Worm (Caenorhabditis elegans) whole organism, young adult: ENCODE results near the gene T24E12.12.

ENCODE experiments used
- B0019.2 ChIP-seq: fragments of 200-800 bp; sonication (Bioruptor generic); conservative IDR thresholded peaks from 2 replicates; pipeline ENCODE4 v1.3.6; 2022; ENCODE audit warnings: missing genetic modification reagents, missing genetic modification characterization, missing compliant biosample characterization
- B0336.3 ChIP-seq: fragments of 200-800 bp; sonication (Bioruptor generic); IDR thresholded peaks from 2 replicates; pipeline ENCODE4 v1.3.6; 2022; ENCODE audit warnings: missing genetic modification characterization, missing compliant biosample characterization
- C06A6.2 ChIP-seq: fragments of 200-800 bp; sonication (Bioruptor generic); conservative IDR thresholded peaks from 2 replicates; pipeline ENCODE4 v1.3.6; 2022; ENCODE audit warnings: missing genetic modification characterization, missing compliant biosample characterization
- C17E4.6 ChIP-seq: fragments of 200-800 bp; sonication (Bioruptor generic); IDR thresholded peaks from 2 replicates; pipeline ENCODE4 v1.3.6; 2022; ENCODE audit warnings: missing genetic modification reagents, missing genetic modification characterization, missing compliant biosample characterization
- D2030.7 ChIP-seq: fragments of 200-800 bp; sonication (Bioruptor generic); IDR thresholded peaks from 2 replicates; pipeline ENCODE4 v1.3.6; 2022; ENCODE audit warnings: missing genetic modification reagents, missing genetic modification characterization, missing compliant biosample characterization
- F33H1.4 ChIP-seq: fragments of 200-800 bp; sonication (Bioruptor generic); IDR thresholded peaks from 2 replicates; pipeline ENCODE4 v1.3.6; 2022; ENCODE audit warnings: missing genetic modification reagents, missing genetic modification characterization, missing compliant biosample characterization
- F37B4.10 ChIP-seq: fragments of 200-800 bp; sonication (Bioruptor generic); IDR thresholded peaks from 2 replicates; pipeline ENCODE4 v1.3.6; 2022; ENCODE audit warnings: missing genetic modification characterization, missing compliant biosample characterization
- F52B5.7 ChIP-seq: sonication (generic microtip); optimal IDR thresholded peaks from 2 replicates; lab custom pipeline; 2016; ENCODE audit warnings: mild to moderate bottlenecking, missing genetic modification characterization, missing compliant biosample characterization
- F57A8.1 ChIP-seq: fragments of 200-800 bp; sonication (Bioruptor generic); optimal IDR thresholded peaks from 2 replicates; lab custom pipeline; 2018; ENCODE audit warnings: mild to moderate bottlenecking, missing genetic modification characterization, moderate library complexity, missing compliant biosample characterization
- K11D2.4 ChIP-seq: fragments of 200-800 bp; sonication (Bioruptor generic); IDR thresholded peaks from 2 replicates; pipeline ENCODE4 v1.3.6; 2022; ENCODE audit warnings: missing genetic modification reagents, missing genetic modification characterization, missing compliant biosample characterization
- Y56A3A.18 ChIP-seq: fragments of 200-800 bp; sonication (Bioruptor generic); IDR thresholded peaks from 2 replicates; pipeline ENCODE4 v1.3.6; 2022; ENCODE audit warnings: missing genetic modification reagents, missing genetic modification characterization, missing compliant biosample characterization
- Y95B8A.8 ChIP-seq: fragments of 200-800 bp; sonication (Bioruptor generic); IDR thresholded peaks from 2 replicates; pipeline ENCODE4 v1.3.6; 2022; ENCODE audit warnings: missing genetic modification reagents, missing genetic modification characterization, missing compliant biosample characterization
- akir-1 ChIP-seq: fragments of 200-800 bp; sonication (Bioruptor generic); optimal IDR thresholded peaks from 2 replicates; lab custom pipeline; 2018; ENCODE audit warnings: mild to moderate bottlenecking, missing genetic modification characterization, moderate library complexity, missing compliant biosample characterization
- attf-5 ChIP-seq: fragments of 200-800 bp; sonication (Bioruptor generic); optimal IDR thresholded peaks from 2 replicates; lab custom pipeline; 2018; ENCODE audit warnings: mild to moderate bottlenecking, missing genetic modification characterization, missing compliant biosample characterization
- bed-2 ChIP-seq: fragments of 200-800 bp; sonication (Bioruptor generic); IDR thresholded peaks from 2 replicates; pipeline ENCODE4 v1.3.6; 2022; ENCODE audit warnings: missing genetic modification reagents, missing genetic modification characterization, missing compliant biosample characterization
- cebp-2 ChIP-seq: fragments of 200-800 bp; sonication (Bioruptor generic); IDR thresholded peaks from 2 replicates; pipeline ENCODE4 v1.3.6; 2022; ENCODE audit warnings: missing genetic modification characterization, missing compliant biosample characterization
- ceh-27 ChIP-seq: fragments of 200-800 bp; sonication (Bioruptor generic); optimal IDR thresholded peaks from 2 replicates; lab custom pipeline; 2018; ENCODE audit warnings: mild to moderate bottlenecking, missing genetic modification characterization, moderate library complexity, missing compliant biosample characterization
- ceh-40 ChIP-seq: fragments of 200-800 bp; sonication (Bioruptor generic); IDR thresholded peaks from 2 replicates; pipeline ENCODE4 v1.3.6; 2022; ENCODE audit warnings: missing genetic modification characterization, missing compliant biosample characterization
- ceh-79 ChIP-seq: sonication (generic microtip); optimal IDR thresholded peaks from 2 replicates; lab custom pipeline; 2017; ENCODE audit warnings: mild to moderate bottlenecking, missing genetic modification characterization, missing compliant biosample characterization
- chd-7 ChIP-seq: sonication (generic microtip); optimal IDR thresholded peaks from 2 replicates; lab custom pipeline; 2016; ENCODE audit warnings: mild to moderate bottlenecking, missing genetic modification characterization, moderate library complexity, missing compliant biosample characterization
- die-1 ChIP-seq: sonication (generic microtip); optimal IDR thresholded peaks from 2 replicates; lab custom pipeline; 2016; ENCODE audit warnings: missing genotype, mild to moderate bottlenecking, missing genetic modification characterization, missing compliant biosample characterization
- dpff-1 ChIP-seq: sonication (generic microtip); optimal IDR thresholded peaks from 2 replicates; lab custom pipeline; 2017; ENCODE audit warnings: mild to moderate bottlenecking, missing genetic modification characterization, missing compliant biosample characterization
- egrh-3 ChIP-seq: fragments of 200-800 bp; sonication (Bioruptor generic); IDR thresholded peaks from 2 replicates; pipeline ENCODE4 v1.3.6; 2022; ENCODE audit warnings: missing genetic modification reagents, missing genetic modification characterization, missing compliant biosample characterization
- him-1 ChIP-seq: sonication (generic microtip); optimal IDR thresholded peaks from 2 replicates; lab custom pipeline; 2016; ENCODE audit warnings: missing genotype, missing genetic modification reagents, missing genetic modification characterization, missing compliant biosample characterization
- hsf-1 ChIP-seq: fragments of 200-800 bp; sonication (Bioruptor generic); IDR thresholded peaks from 2 replicates; pipeline ENCODE4 v1.3.6; 2022; ENCODE audit warnings: missing genetic modification reagents, missing genetic modification characterization, missing compliant biosample characterization
- let-526 ChIP-seq: fragments of 200-800 bp; sonication (Bioruptor generic); IDR thresholded peaks from 2 replicates; pipeline ENCODE4 v1.3.6; 2022; ENCODE audit warnings: missing genetic modification reagents, missing genetic modification characterization, missing compliant biosample characterization
- lin-35 ChIP-seq, 3 experiments: fragments of 150-350 bp in 2 of 3; sonication (generic microtip) in 1 of 3; optimal IDR thresholded peaks; 2 replicates each; lab custom pipeline; 2014 to 2018; ENCODE audit warnings: missing biosample characterization in 3 of 3, missing genetic modification characterization in 3 of 3, missing genetic modification reagents in 3 of 3
- lin-54 ChIP-seq: fragments of 200-800 bp; sonication (Bioruptor generic); optimal IDR thresholded peaks from 2 replicates; lab custom pipeline; 2018; ENCODE audit warnings: mild to moderate bottlenecking, missing genetic modification characterization, missing compliant biosample characterization
- lsl-1 ChIP-seq: fragments of 200-800 bp; sonication (Bioruptor generic); optimal IDR thresholded peaks from 2 replicates; lab custom pipeline; 2018; ENCODE audit warnings: mild to moderate bottlenecking, missing genetic modification characterization, moderate library complexity, missing compliant biosample characterization
- mes-4 ChIP-seq: sonication (generic microtip); optimal IDR thresholded peaks from 2 replicates; lab custom pipeline; 2016; ENCODE audit warnings: missing genotype, missing genetic modification characterization, missing compliant biosample characterization
- nfya-1 ChIP-seq: sonication (generic microtip); optimal IDR thresholded peaks from 2 replicates; lab custom pipeline; 2017; ENCODE audit warnings: antibody characterized with exemption, missing compliant biosample characterization, missing genetic modification characterization, borderline replicate concordance; ENCODE audit not compliant: insufficient read depth
- nhr-90 ChIP-seq: sonication (generic microtip); optimal IDR thresholded peaks from 2 replicates; lab custom pipeline; 2016; ENCODE audit warnings: missing genotype, mild to moderate bottlenecking, missing genetic modification characterization, missing compliant biosample characterization
- pbrm-1 ChIP-seq: fragments of 200-800 bp; sonication (Bioruptor generic); IDR thresholded peaks from 2 replicates; pipeline ENCODE4 v1.3.6; 2022; ENCODE audit warnings: missing genetic modification reagents, missing genetic modification characterization, missing compliant biosample characterization
- pha-4 ChIP-seq: fragments of 150-350 bp; sonication (generic microtip); optimal IDR thresholded peaks from 2 replicates; lab custom pipeline; 2014; ENCODE audit warnings: missing biosample characterization, missing genetic modification reagents, missing genetic modification characterization
- rcor-1 ChIP-seq: fragments of 200-800 bp; sonication (Bioruptor generic); IDR thresholded peaks from 2 replicates; pipeline ENCODE4 v1.3.6; 2022; ENCODE audit warnings: missing genetic modification reagents, missing genetic modification characterization, missing compliant biosample characterization
- sea-2 ChIP-seq: fragments of 200-800 bp; sonication (Bioruptor generic); IDR thresholded peaks from 2 replicates; pipeline ENCODE4 v1.3.6; 2022; ENCODE audit warnings: missing genetic modification characterization, missing compliant biosample characterization
- snpc-1.1 ChIP-seq: sonication (generic microtip); optimal IDR thresholded peaks from 2 replicates; lab custom pipeline; 2017; ENCODE audit warnings: missing genetic modification characterization, mild to moderate bottlenecking, missing compliant biosample characterization, antibody characterized with exemption, moderate library complexity, missing genotype, missing genetic modification reagents; ENCODE audit not compliant: insufficient read depth
- snpc-4 ChIP-seq, 5 experiments: fragments of 150-350 bp in 1 of 5; sonication (generic microtip) in 4 of 5; optimal IDR thresholded peaks; 2 replicates each; lab custom pipeline; 2014 to 2018; ENCODE audit warnings: missing genetic modification characterization in 5 of 5, missing biosample characterization in 3 of 5, antibody characterized with exemption in 2 of 5, mild to moderate bottlenecking in 2 of 5, missing compliant biosample characterization in 2 of 5, missing genotype in 2 of 5, moderate library complexity in 2 of 5, missing genetic modification reagents in 1 of 5
- tlf-1 ChIP-seq: fragments of 200-800 bp; sonication (Bioruptor generic); optimal IDR thresholded peaks from 2 replicates; lab custom pipeline; 2018; ENCODE audit warnings: mild to moderate bottlenecking, missing genetic modification characterization, missing compliant biosample characterization
- unc-62 ChIP-seq: fragments of 150-350 bp; optimal IDR thresholded peaks from 2 replicates; lab custom pipeline; 2014; ENCODE audit warnings: missing biosample characterization, missing genetic modification reagents, missing genetic modification characterization
- xnd-1 ChIP-seq: sonication (generic microtip); optimal IDR thresholded peaks from 2 replicates; lab custom pipeline; 2016; ENCODE audit warnings: missing genotype, missing genetic modification reagents, missing genetic modification characterization, missing compliant biosample characterization
- ztf-22 ChIP-seq: fragments of 200-800 bp; sonication (Bioruptor generic); optimal IDR thresholded peaks from 2 replicates; lab custom pipeline; 2018; ENCODE audit warnings: mild to moderate bottlenecking, missing genetic modification characterization, moderate library complexity, missing compliant biosample characterization
- ztf-25 ChIP-seq: fragments of 200-800 bp; sonication (Bioruptor generic); IDR thresholded peaks from 2 replicates; pipeline ENCODE4 v1.3.6; 2022; ENCODE audit warnings: missing genetic modification reagents, missing genetic modification characterization, missing compliant biosample characterization
- ztf-3 ChIP-seq: fragments of 200-800 bp; sonication (Bioruptor generic); optimal IDR thresholded peaks from 2 replicates; lab custom pipeline; 2018; ENCODE audit warnings: mild to moderate bottlenecking, missing genetic modification characterization, missing compliant biosample characterization

Gene T24E12.12

ce11 chrII:3771640-3772039 is 12.6 kb downstream of the T24E12.12 start (continued):
- no peak for TF ChIP-seq Y56A3A.18 (GFP tag; lab: Robert Waterston, UW)
- TF ChIP-seq ztf-25 (GFP tag; lab: Robert Waterston, UW): no peak

ce11 chrII:3773130-3773529 is 14.0 kb downstream of the T24E12.12 start, which contains the start of gene T24E12.10:
T24E12.10 (minus strand) TSS chrII:3773230.
- TF ChIP-seq C06A6.2 (GFP tag; lab: Robert Waterston, UW): no peak
- no peak for TF ChIP-seq xnd-1 (tag; lab: Kevin White, UChicago)
- no peak for TF ChIP-seq hsf-1 (GFP tag; lab: Robert Waterston, UW)
- no peak for TF ChIP-seq F52B5.7
- TF ChIP-seq attf-5 (GFP tag; lab: Kevin White, UChicago): no peak
- no peak for TF ChIP-seq pbrm-1 (GFP tag; lab: Robert Waterston, UW)
- no peak for TF ChIP-seq snpc-1.1 (tag; lab: Kevin White, UChicago)
- TF ChIP-seq mes-4: no peak
- no peak for TF ChIP-seq ztf-3 (GFP tag; lab: Kevin White, UChicago)
- TF ChIP-seq pha-4: no peak
- TF ChIP-seq B0336.3 (GFP tag; lab: Robert Waterston, UW): no peak
- TF ChIP-seq cebp-2 (GFP tag; lab: Robert Waterston, UW): no peak
- TF ChIP-seq let-526 (GFP tag; lab: Robert Waterston, UW): no peak
- no peak for TF ChIP-seq nfya-1 (tag; lab: Kevin White, UChicago)
- TF ChIP-seq rcor-1 (GFP tag; lab: Robert Waterston, UW): no peak
- TF ChIP-seq die-1 (tag; lab: Kevin White, UChicago): no peak
- TF ChIP-seq nhr-90: no peak
- no peak for TF ChIP-seq ceh-40 (GFP tag; lab: Robert Waterston, UW)
- TF ChIP-seq D2030.7 (GFP tag; lab: Robert Waterston, UW): no peak

ce11 chrII:3775719-3776118 is 16.6 kb downstream of the T24E12.12 start, which contains the start of gene T24E12.3:
T24E12.3 (plus strand) TSS chrII:3776019.
- TF ChIP-seq tlf-1 (GFP tag; lab: Kevin White, UChicago): no peak
- TF ChIP-seq K11D2.4 (GFP tag; lab: Robert Waterston, UW): no peak
- TF ChIP-seq C17E4.6: no peak
- TF ChIP-seq B0019.2 (GFP tag; lab: Robert Waterston, UW): no peak
- TF ChIP-seq dpff-1: no peak
- TF ChIP-seq unc-62 (GFP tag; lab: Kevin White, UChicago): no peak
- no peak for TF ChIP-seq F33H1.4 (GFP tag; lab: Robert Waterston, UW)

- no peak for TF ChIP-seq ceh-27 (GFP tag; lab: Kevin White, UChicago)
- no peak for TF ChIP-seq lsl-1 (GFP tag; lab: Kevin White, UChicago)
- no peak for TF ChIP-seq ceh-79 (tag; lab: Kevin White, UChicago)
- TF ChIP-seq ztf-22: no peak
- no peak for TF ChIP-seq him-1 (tag; lab: Kevin White, UChicago)
- TF ChIP-seq mes-4: no peak
These were observed 18.7 kb downstream of the T24E12.12 start for ce11 chrII:3777802-3778201.

ce11 chrII:3779463-3779862 is 20.4 kb downstream of the T24E12.12 start, which contains the start of gene T24E12.11:
T24E12.11 (minus strand) TSS chrII:3779563.
- no peak for TF ChIP-seq chd-7 (tag; lab: Kevin White, UChicago)
- no peak for TF ChIP-seq Y95B8A.8 (GFP tag; lab: Robert Waterston, UW)
- no peak for TF ChIP-seq bed-2 (GFP tag; lab: Robert Waterston, UW)
- no peak for TF ChIP-seq F37B4.10 (GFP tag; lab: Robert Waterston, UW)
- no peak for TF ChIP-seq snpc-4 (GFP tag; optimal IDR thresholded peaks at IDR 0.05; lab: Kevin White, UChicago)
- no peak for TF ChIP-seq snpc-4 (tag; optimal IDR thresholded peaks at IDR 0.05; lab: Kevin White, UChicago)
- no peak for TF ChIP-seq F57A8.1 (GFP tag; lab: Kevin White, UChicago)
- TF ChIP-seq lin-35 (GFP tag; optimal IDR thresholded peaks at IDR 0.05; lab: Kevin White, UChicago): no peak
- no peak for TF ChIP-seq lin-54 (GFP tag; lab: Kevin White, UChicago)
- TF ChIP-seq let-526 (GFP tag; lab: Robert Waterston, UW): no peak
- TF ChIP-seq sea-2 (GFP tag; lab: Robert Waterston, UW): no peak
- no peak for TF ChIP-seq egrh-3 (GFP tag; lab: Robert Waterston, UW)
- TF ChIP-seq akir-1 (GFP tag; lab: Kevin White, UChicago): no peak
- no peak for TF ChIP-seq K11D2.4 (GFP tag; lab: Robert Waterston, UW)
